Worm (Caenorhabditis elegans): ENCODE measurements around the gene srj-27.
"Not testable (repeated sequence)": the region's sequence is repeated elsewhere in the genome, so short reads cannot be mapped to it uniquely, and the experiment has no call there.

srj-27 gene

DNA sequence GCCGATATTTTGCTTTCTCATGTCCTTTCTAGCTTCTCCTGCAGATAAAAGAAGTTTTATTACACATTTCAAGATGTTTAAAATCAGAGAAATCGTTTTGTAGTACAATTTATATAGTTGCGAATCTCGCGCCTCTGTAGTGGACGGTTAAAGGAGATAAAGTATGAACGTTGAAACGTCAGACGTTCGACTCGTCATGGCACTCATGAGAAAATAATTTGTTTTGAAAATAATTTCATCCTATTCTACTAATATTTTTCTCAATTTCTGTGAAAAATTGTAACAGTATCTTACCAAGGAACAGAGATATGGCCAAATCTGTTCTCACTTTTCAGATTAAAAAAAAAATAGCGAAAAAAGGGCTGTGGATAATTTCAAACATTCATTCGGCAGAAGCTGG lies 20.5 kb upstream of the srj-27 start, which contains the start of gene T09F5.20:
TSS of gene T09F5.20 (minus strand) at position 101 of the 400 bp plus-strand sequence.
- TF ChIP-seq tab-1 (GFP tag; IDR thresholded peaks at IDR 0.05) = no peak
- no peak for TF ChIP-seq cog-1 (tag; optimal IDR thresholded peaks at IDR 0.05)
- no peak for TF ChIP-seq med-1 (GFP tag; optimal IDR thresholded peaks at IDR 0.05; ENCODE audit: insufficient read depth)
- no peak for TF ChIP-seq ztf-23 (GFP tag; IDR thresholded peaks at IDR 0.05)
- no peak for TF ChIP-seq flt-1 (GFP tag; IDR thresholded peaks at IDR 0.05)
- no peak for TF ChIP-seq klf-2 (GFP tag; conservative IDR thresholded peaks at IDR 0.05)
- no peak for TF ChIP-seq ztf-29 (GFP tag; IDR thresholded peaks at IDR 0.05)
- no peak for TF ChIP-seq ref-1 (GFP tag; conservative IDR thresholded peaks at IDR 0.05)
- no peak for TF ChIP-seq T22C8.4 (GFP tag; IDR thresholded peaks at IDR 0.05)

DNA sequence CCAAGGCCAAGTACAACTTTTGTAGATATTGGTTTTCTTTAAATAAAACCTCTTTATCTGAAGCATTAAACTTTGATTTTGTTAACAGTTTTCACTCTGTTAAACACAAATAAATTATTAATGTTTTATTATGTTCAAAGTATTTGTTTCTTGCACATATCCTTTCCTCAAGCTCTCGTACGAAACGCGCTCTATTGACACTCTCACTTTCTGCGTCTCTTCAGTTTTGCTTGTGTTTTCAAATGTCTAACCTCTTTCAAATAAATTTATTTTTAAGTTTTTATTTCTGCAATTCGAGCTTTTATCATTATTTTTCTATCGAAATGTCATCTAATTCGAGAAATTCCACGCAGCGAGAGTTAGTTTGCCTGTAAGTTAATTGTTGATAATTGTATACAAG lies 16.5 kb upstream of the srj-27 start, which contains the start of gene K08F9.4:
TSS of gene K08F9.4 (plus strand) at position 222 of the 400 bp plus-strand sequence.
- TF ChIP-seq ztf-29 (GFP tag; IDR thresholded peaks at IDR 0.05) (no peak), flt-1 (GFP tag; IDR thresholded peaks at IDR 0.05) (no peak), ref-1 (GFP tag; conservative IDR thresholded peaks at IDR 0.05) (no peak)

DNA sequence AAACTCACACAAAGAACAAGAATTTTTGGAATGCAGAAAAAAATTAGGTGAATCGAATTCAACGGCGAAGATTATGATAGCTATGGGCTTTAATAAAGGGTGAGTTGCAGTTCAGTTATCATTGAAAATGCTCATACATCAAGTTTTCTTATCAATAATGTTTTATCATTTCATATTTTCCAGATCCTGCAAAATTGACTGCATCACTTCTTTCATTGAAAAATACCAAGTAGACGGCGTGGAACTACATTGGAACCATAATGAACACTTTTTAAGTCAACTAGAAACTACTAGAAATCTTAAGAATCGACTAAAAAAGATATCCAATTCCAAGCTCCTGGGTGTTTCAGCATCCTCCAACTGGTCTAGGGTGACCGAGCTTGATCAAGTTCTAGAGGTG lies 16.0 kb upstream of the srj-27 start, which contains the start of gene K08F9.1:
TSS of gene K08F9.1 (minus strand) at position 101 of the 400 bp plus-strand sequence.
- no peak for TF ChIP-seq med-1 (GFP tag; optimal IDR thresholded peaks at IDR 0.05; ENCODE audit: insufficient read depth)

DNA sequence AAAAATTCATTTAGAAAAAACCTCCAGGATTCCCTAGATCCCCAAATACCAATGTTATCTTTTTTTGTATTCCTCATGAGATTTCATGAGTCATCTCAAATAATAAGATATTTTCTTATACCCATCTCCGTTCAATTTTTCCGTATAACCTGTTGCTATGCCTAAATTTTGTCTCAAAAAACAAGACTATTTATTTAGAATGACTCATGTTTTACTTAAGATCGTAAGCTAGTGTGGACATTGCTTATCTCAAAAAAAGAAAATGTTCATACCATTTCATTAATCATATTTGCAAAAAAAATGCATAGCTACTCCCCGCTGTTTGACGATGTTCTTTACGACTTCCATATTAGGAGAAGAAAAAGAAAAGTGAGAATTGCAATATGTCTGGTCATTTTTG lies 12.9 kb upstream of the srj-27 start, which contains the start of gene K08F9.3:
TSS of gene K08F9.3 (plus strand) at position 301 of the 400 bp plus-strand sequence.
- TF ChIP-seq T22C8.4 (GFP tag; IDR thresholded peaks at IDR 0.05) (no peak), ref-1 (GFP tag; conservative IDR thresholded peaks at IDR 0.05) (no peak), tab-1 (GFP tag; IDR thresholded peaks at IDR 0.05) (no peak), ztf-29 (GFP tag; IDR thresholded peaks at IDR 0.05) (no peak), ztf-23 (GFP tag; IDR thresholded peaks at IDR 0.05) (no peak), med-1 (GFP tag; optimal IDR thresholded peaks at IDR 0.05; ENCODE audit: insufficient read depth) (no peak), klf-2 (GFP tag; conservative IDR thresholded peaks at IDR 0.05) (no peak)

DNA sequence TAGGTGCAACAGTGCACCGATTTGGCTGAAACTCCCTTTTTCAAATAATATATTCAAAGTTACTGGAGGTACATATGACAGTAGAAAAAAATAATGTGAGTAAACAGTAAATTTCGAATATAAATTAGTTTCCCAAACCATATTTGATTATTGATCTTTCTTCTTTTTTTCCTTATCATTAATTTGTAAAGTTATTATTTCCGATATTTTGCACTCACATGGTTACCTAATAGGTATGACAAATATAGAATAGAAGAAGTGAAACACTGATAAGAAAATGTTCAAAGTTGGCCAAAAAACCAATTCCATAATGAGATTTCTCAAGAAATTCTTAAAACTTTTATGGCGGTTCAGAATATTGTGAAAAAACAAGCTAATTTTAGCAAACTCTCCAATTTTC lies 12.5 kb upstream of the srj-27 start:
- TF ChIP-seq ref-1 (GFP tag; conservative IDR thresholded peaks at IDR 0.05) (no peak), T22C8.4 (GFP tag; IDR thresholded peaks at IDR 0.05) (no peak), flt-1 (GFP tag; IDR thresholded peaks at IDR 0.05) (no peak), klf-2 (GFP tag; conservative IDR thresholded peaks at IDR 0.05) (no peak), tab-1 (GFP tag; IDR thresholded peaks at IDR 0.05) (no peak), ztf-23 (GFP tag; IDR thresholded peaks at IDR 0.05) (no peak), med-1 (GFP tag; optimal IDR thresholded peaks at IDR 0.05; ENCODE audit: insufficient read depth) (no peak), ztf-29 (GFP tag; IDR thresholded peaks at IDR 0.05) (no peak), cog-1 (tag; optimal IDR thresholded peaks at IDR 0.05) (no peak)

DNA sequence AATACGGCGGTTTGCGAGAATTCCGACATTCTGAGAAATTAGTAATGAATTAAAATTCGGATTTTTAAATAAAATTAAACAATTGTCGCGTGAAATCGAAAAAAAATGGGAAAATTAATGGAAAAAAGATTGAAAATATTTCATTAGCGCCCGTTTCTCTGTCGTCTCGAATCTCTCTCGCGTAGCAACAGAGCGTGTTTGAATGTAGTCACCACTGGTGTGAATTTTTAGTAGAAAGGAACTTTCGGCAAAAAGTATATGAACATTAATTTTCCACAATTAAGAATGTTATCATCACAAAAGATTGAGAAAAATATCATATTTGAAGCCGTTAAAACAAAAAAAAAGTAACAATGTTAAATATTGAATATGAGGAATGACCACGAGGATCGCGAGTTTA lies 9.5 kb upstream of the srj-27 start, which contains the start of gene aipl-1:
TSS of gene aipl-1 (minus strand) at position 30 of the 400 bp plus-strand sequence.
- TF ChIP-seq flt-1 (GFP tag; IDR thresholded peaks at IDR 0.05) = no peak
- TF ChIP-seq ztf-29 (GFP tag; IDR thresholded peaks at IDR 0.05) = no peak
- TF ChIP-seq klf-2 (GFP tag; conservative IDR thresholded peaks at IDR 0.05) = no peak
- TF ChIP-seq cog-1 (tag; optimal IDR thresholded peaks at IDR 0.05) = peak; percentile 1
- no peak for TF ChIP-seq tab-1 (GFP tag; IDR thresholded peaks at IDR 0.05)
- TF ChIP-seq ref-1 (GFP tag; conservative IDR thresholded peaks at IDR 0.05) = no peak
- 0 out of 2 replicates have a peak, but pooled peaks have one; percentile 37 for TF ChIP-seq ztf-23 (GFP tag; IDR thresholded peaks at IDR 0.05)
- TF ChIP-seq T22C8.4 (GFP tag; IDR thresholded peaks at IDR 0.05) = no peak

DNA sequence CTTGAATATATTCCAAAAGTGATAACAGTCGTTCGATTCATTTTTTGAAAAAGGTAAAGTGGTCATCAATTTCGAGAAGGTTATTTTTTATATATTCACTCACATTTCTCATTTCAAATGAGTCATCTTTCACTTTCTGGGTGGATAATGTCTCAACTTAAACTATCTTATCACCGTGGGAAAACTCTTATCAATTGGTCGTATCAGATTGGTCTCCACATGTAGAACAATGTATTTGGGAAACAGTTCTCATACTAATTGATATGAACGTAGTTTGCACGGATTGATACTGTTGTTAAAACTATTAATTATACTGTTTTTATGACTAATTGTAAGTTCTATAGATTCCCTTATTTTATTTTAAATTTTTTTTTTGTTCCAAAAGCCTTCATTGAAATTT lies 6.5 kb upstream of the srj-27 start:
- no peak for TF ChIP-seq tab-1 (GFP tag; IDR thresholded peaks at IDR 0.05)
- no peak for TF ChIP-seq ztf-23 (GFP tag; IDR thresholded peaks at IDR 0.05)
- no peak for TF ChIP-seq flt-1 (GFP tag; IDR thresholded peaks at IDR 0.05)
- TF ChIP-seq ztf-29 (GFP tag; IDR thresholded peaks at IDR 0.05) = no peak
- TF ChIP-seq cog-1 (tag; optimal IDR thresholded peaks at IDR 0.05) = no peak
- TF ChIP-seq klf-2 (GFP tag; conservative IDR thresholded peaks at IDR 0.05) = no peak
- no peak for TF ChIP-seq ref-1 (GFP tag; conservative IDR thresholded peaks at IDR 0.05)
- no peak for TF ChIP-seq T22C8.4 (GFP tag; IDR thresholded peaks at IDR 0.05)
- no peak for TF ChIP-seq med-1 (GFP tag; optimal IDR thresholded peaks at IDR 0.05; ENCODE audit: insufficient read depth)

DNA sequence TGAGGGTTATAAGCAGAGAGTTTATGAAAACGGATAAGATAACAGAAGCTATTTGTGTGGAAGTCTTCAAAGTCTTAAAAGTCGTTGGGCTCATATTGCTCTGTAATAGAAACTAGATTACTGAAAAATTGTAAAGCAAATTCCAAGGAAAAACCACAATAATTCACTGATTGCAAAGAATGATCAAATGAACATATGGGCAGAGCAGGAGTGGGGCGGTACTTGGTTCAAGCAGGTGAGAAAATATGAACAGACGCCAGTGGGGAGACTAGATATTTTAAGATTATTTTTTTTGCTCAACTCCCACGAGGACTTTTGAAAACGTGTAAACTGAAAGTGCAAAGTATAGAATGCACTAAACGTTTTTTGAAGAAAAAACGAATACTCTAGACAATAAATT lies 5.1 kb upstream of the srj-27 start, which contains the start of gene str-171:
TSS of gene str-171 (minus strand) at position 101 of the 400 bp plus-strand sequence.
- TF ChIP-seq ref-1 (GFP tag; conservative IDR thresholded peaks at IDR 0.05) = no peak
- TF ChIP-seq med-1 (GFP tag; optimal IDR thresholded peaks at IDR 0.05; ENCODE audit: insufficient read depth) = no peak
- TF ChIP-seq klf-2 (GFP tag; conservative IDR thresholded peaks at IDR 0.05) = no peak
- TF ChIP-seq cog-1 (tag; optimal IDR thresholded peaks at IDR 0.05) = no peak
- no peak for TF ChIP-seq ztf-23 (GFP tag; IDR thresholded peaks at IDR 0.05)
- no peak for TF ChIP-seq ztf-29 (GFP tag; IDR thresholded peaks at IDR 0.05)
- TF ChIP-seq tab-1 (GFP tag; IDR thresholded peaks at IDR 0.05) = no peak
- no peak for TF ChIP-seq flt-1 (GFP tag; IDR thresholded peaks at IDR 0.05)
- TF ChIP-seq T22C8.4 (GFP tag; IDR thresholded peaks at IDR 0.05) = no peak

DNA sequence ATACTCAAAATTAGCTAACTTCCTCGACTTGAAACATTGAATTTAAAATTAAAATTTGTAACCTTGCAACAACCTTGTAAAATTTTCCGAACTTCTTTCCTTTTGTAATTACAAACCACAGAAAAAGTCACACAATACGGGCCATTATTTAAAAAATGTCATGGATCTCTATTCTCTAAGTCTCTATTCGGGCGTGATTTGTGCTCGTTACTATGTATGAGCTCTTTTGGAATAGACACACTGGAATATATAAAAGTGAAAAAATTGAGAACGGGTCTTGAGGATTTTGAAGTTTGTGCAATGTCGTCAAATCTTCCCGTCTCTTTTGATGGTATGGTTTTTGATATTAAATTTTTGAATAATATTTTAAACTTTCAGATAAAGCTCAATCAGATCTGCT lies 642 bp upstream of the srj-27 start, which contains the start of gene srr-7:
TSS of gene srr-7 (plus strand) at position 301 of the 400 bp plus-strand sequence.
- no peak for TF ChIP-seq med-1 (GFP tag; optimal IDR thresholded peaks at IDR 0.05; ENCODE audit: insufficient read depth)
- no peak for TF ChIP-seq cog-1 (tag; optimal IDR thresholded peaks at IDR 0.05)
- TF ChIP-seq tab-1 (GFP tag; IDR thresholded peaks at IDR 0.05) = no peak
- TF ChIP-seq klf-2 (GFP tag; conservative IDR thresholded peaks at IDR 0.05) = no peak
- TF ChIP-seq ztf-29 (GFP tag; IDR thresholded peaks at IDR 0.05) = no peak
- no peak for TF ChIP-seq T22C8.4 (GFP tag; IDR thresholded peaks at IDR 0.05)

DNA sequence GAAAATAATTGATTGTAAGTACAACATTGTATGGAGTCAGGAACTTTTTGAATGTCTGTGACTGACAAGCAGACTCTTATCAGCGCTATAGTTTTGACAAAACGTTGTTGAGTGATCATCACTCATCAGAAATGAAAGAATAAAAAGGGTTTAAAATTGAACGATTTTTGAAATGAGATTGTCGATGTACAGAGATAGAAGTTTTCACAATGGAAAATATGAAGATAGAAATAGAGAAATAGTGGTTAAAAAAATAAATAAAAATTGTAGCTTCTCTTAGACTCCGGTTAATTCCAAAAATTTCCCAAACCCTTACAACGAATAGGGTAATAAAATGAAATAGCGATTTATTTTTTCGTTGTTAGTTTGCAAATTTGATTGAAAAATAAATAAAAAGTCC lies 2.2 kb downstream of the srj-27 start, which contains the start of gene ugt-30:
TSS of gene ugt-30 (minus strand) at position 101 of the 400 bp plus-strand sequence.
- TF ChIP-seq T22C8.4 (GFP tag; IDR thresholded peaks at IDR 0.05); ztf-23 (GFP tag; IDR thresholded peaks at IDR 0.05); klf-2 (GFP tag; conservative IDR thresholded peaks at IDR 0.05): not testable (repeated sequence)

Data from whole organism, midembryonic.